Worm (Caenorhabditis elegans) whole organism, mixed stage, embryonic: ENCODE data around the gene F42E8.1.

Source experiments
- M03D4.4 ChIP-seq: sonication (generic microtip); optimal IDR thresholded peaks from 2 replicates; lab custom pipeline; 2017; ENCODE audit warnings: mild to moderate bottlenecking, missing genetic modification characterization, missing compliant biosample characterization
- bed-3 ChIP-seq: fragments of 200-800 bp; sonication (Bioruptor generic); optimal IDR thresholded peaks from 3 replicates; lab custom pipeline; 2018; ENCODE audit warnings: mild to moderate bottlenecking, missing genetic modification characterization, moderate library complexity, missing compliant biosample characterization
- blmp-1 ChIP-seq: fragments of 150-350 bp; optimal IDR thresholded peaks from 2 replicates; lab custom pipeline; 2014; ENCODE audit warnings: missing biosample characterization, missing genetic modification characterization
- ceh-39 ChIP-seq: fragments of 150-350 bp; optimal IDR thresholded peaks from 2 replicates; lab custom pipeline; 2014; ENCODE audit warnings: missing biosample characterization, missing genetic modification characterization
- ceh-83 ChIP-seq: fragments of 200-800 bp; sonication (Bioruptor generic); optimal IDR thresholded peaks from 2 replicates; lab custom pipeline; 2018; ENCODE audit warnings: mild to moderate bottlenecking, missing genetic modification characterization, missing compliant biosample characterization
- ces-1 ChIP-seq: fragments of 150-350 bp; optimal IDR thresholded peaks from 2 replicates; lab custom pipeline; 2014; ENCODE audit warnings: missing biosample characterization, missing genetic modification reagents, missing genetic modification characterization
- cnd-1 ChIP-seq: fragments of 200-800 bp; sonication (Bioruptor generic); optimal IDR thresholded peaks from 2 replicates; lab custom pipeline; 2018; ENCODE audit warnings: mild to moderate bottlenecking, missing genetic modification characterization, missing compliant biosample characterization
- drap-1 ChIP-seq: fragments of 200-800 bp; sonication (Bioruptor generic); optimal IDR thresholded peaks from 3 replicates; lab custom pipeline; 2018; ENCODE audit warnings: mild to moderate bottlenecking, missing genetic modification characterization, missing compliant biosample characterization
- elt-1 ChIP-seq: sonication (generic microtip); optimal IDR thresholded peaks from 2 replicates; lab custom pipeline; 2017; ENCODE audit warnings: missing genetic modification characterization, mild to moderate bottlenecking, missing compliant biosample characterization, antibody characterized with exemption, moderate library complexity, borderline replicate concordance; ENCODE audit not compliant: insufficient read depth
- elt-3 ChIP-seq: fragments of 150-350 bp; optimal IDR thresholded peaks from 2 replicates; lab custom pipeline; 2014; ENCODE audit warnings: missing biosample characterization, missing genetic modification characterization
- flh-1 ChIP-seq: fragments of 200-800 bp; sonication (Bioruptor generic); optimal IDR thresholded peaks from 2 replicates; lab custom pipeline; 2018; ENCODE audit warnings: mild to moderate bottlenecking, missing genetic modification characterization, moderate library complexity, missing compliant biosample characterization
- ham-2 ChIP-seq: fragments of 200-800 bp; sonication (Bioruptor generic); optimal IDR thresholded peaks from 2 replicates; lab custom pipeline; 2018; ENCODE audit warnings: mild to moderate bottlenecking, missing genetic modification characterization, missing compliant biosample characterization
- hlh-1 ChIP-seq: fragments of 150-350 bp; optimal IDR thresholded peaks from 2 replicates; lab custom pipeline; 2014; ENCODE audit warnings: missing biosample characterization, missing genetic modification reagents, missing genetic modification characterization
- lsy-2 ChIP-seq: fragments of 150-350 bp; optimal IDR thresholded peaks from 2 replicates; lab custom pipeline; 2014; ENCODE audit warnings: missing biosample characterization, missing genetic modification characterization
- mab-5 ChIP-seq: fragments of 150-350 bp; optimal IDR thresholded peaks from 2 replicates; lab custom pipeline; 2014; ENCODE audit warnings: missing biosample characterization, missing genetic modification characterization
- mep-1 ChIP-seq: fragments of 150-350 bp; optimal IDR thresholded peaks from 2 replicates; lab custom pipeline; 2017; ENCODE audit warnings: missing biosample characterization, missing genetic modification reagents, missing genetic modification characterization, inconsistent platforms
- mls-2 ChIP-seq: sonication (generic microtip); optimal IDR thresholded peaks from 2 replicates; lab custom pipeline; 2016; ENCODE audit warnings: mild to moderate bottlenecking, missing genetic modification characterization, moderate library complexity, missing compliant biosample characterization
- nhr-2 ChIP-seq: fragments of 150-350 bp; optimal IDR thresholded peaks from 2 replicates; lab custom pipeline; 2014; ENCODE audit warnings: missing biosample characterization, missing genetic modification characterization
- nhr-237 ChIP-seq: fragments of 150-350 bp; optimal IDR thresholded peaks from 2 replicates; lab custom pipeline; 2014; ENCODE audit warnings: missing biosample characterization, missing genetic modification characterization
- nhr-28 ChIP-seq: fragments of 150-350 bp; optimal IDR thresholded peaks from 2 replicates; lab custom pipeline; 2014; ENCODE audit warnings: missing biosample characterization, missing genetic modification characterization
- nhr-76 ChIP-seq: sonication (generic microtip); optimal IDR thresholded peaks from 2 replicates; lab custom pipeline; 2017; ENCODE audit warnings: missing biosample characterization, missing genetic modification characterization
- pha-4 ChIP-seq: fragments of 150-350 bp; optimal IDR thresholded peaks from 2 replicates; lab custom pipeline; 2018; ENCODE audit warnings: missing biosample characterization, missing genetic modification reagents, missing genetic modification characterization
- sem-2 ChIP-seq: fragments of 200-800 bp; sonication (Bioruptor generic); optimal IDR thresholded peaks from 2 replicates; lab custom pipeline; 2018; ENCODE audit warnings: mild to moderate bottlenecking, missing genetic modification characterization, missing compliant biosample characterization
- snpc-4 ChIP-seq: fragments of 150-350 bp; optimal IDR thresholded peaks from 2 replicates; lab custom pipeline; 2014; ENCODE audit warnings: missing biosample characterization, missing genetic modification characterization
- sptf-1 ChIP-seq: sonication (generic microtip); optimal IDR thresholded peaks from 2 replicates; lab custom pipeline; 2017; ENCODE audit warnings: mild to moderate bottlenecking, missing genetic modification characterization, moderate library complexity, missing compliant biosample characterization
- tbx-8 ChIP-seq: fragments of 200-800 bp; sonication (Bioruptor generic); optimal IDR thresholded peaks from 2 replicates; lab custom pipeline; 2018; ENCODE audit warnings: mild to moderate bottlenecking, missing genetic modification characterization, moderate library complexity, missing compliant biosample characterization
- unc-120 ChIP-seq: sonication (generic microtip); optimal IDR thresholded peaks from 2 replicates; lab custom pipeline; 2017; ENCODE audit warnings: missing genetic modification characterization, missing compliant biosample characterization; ENCODE audit not compliant: poor library complexity, severe bottlenecking
- unc-62 ChIP-seq: fragments of 150-350 bp; optimal IDR thresholded peaks from 2 replicates; lab custom pipeline; 2014; ENCODE audit warnings: missing biosample characterization, missing genetic modification reagents, missing genetic modification characterization
- zip-8 ChIP-seq: fragments of 150-350 bp; optimal IDR thresholded peaks from 2 replicates; lab custom pipeline; 2014; ENCODE audit warnings: missing biosample characterization, missing genetic modification characterization
- ztf-11 ChIP-seq: fragments of 150-350 bp; optimal IDR thresholded peaks from 2 replicates; lab custom pipeline; 2014; ENCODE audit warnings: missing biosample characterization, missing genetic modification characterization

The F42E8.1 gene

ce11 chrV:13043195-13043762, 18.7 kb upstream of the F42E8.1 start, which contains the start of gene lap-2:
Gene lap-2 (plus strand): TSS chrV:13043712.
- TF ChIP-seq ztf-11 (no peak), unc-62 (GFP tag; lab: Kevin White, UChicago) (peak; percentile 71)

ce11 chrV:13043832-13044521, 18.0 kb upstream of the F42E8.1 start:
- TF ChIP-seq mep-1 (no peak), snpc-4 (tag; lab: Kevin White, UChicago) (no peak), blmp-1 (tag; lab: Kevin White, UChicago) (no peak), lsy-2 (tag; lab: Kevin White, UChicago) (no peak), ham-2 (GFP tag; lab: Kevin White, UChicago) (no peak), zip-8 (tag; lab: Kevin White, UChicago) (no peak), mab-5 (tag; lab: Kevin White, UChicago) (no peak), M03D4.4 (tag; lab: Kevin White, UChicago) (no peak), nhr-28 (tag; lab: Kevin White, UChicago) (no peak), nhr-2 (tag; lab: Kevin White, UChicago) (no peak), pha-4 (no peak), drap-1 (GFP tag; lab: Kevin White, UChicago) (no peak), ceh-83 (GFP tag; lab: Kevin White, UChicago) (no peak), ceh-39 (tag; lab: Kevin White, UChicago) (no peak), nhr-76 (tag; lab: Kevin White, UChicago) (no peak), elt-3 (no peak), ces-1 (GFP tag; lab: Kevin White, UChicago) (no peak)

- no peak for TF ChIP-seq sem-2 (GFP tag; lab: Kevin White, UChicago)
- no peak for TF ChIP-seq flh-1
- TF ChIP-seq cnd-1 (tag; lab: Kevin White, UChicago) = no peak
- no peak for TF ChIP-seq nhr-237 (tag; lab: Kevin White, UChicago)
- TF ChIP-seq bed-3 (GFP tag; lab: Kevin White, UChicago) = no peak
- no peak for TF ChIP-seq elt-1 (tag; lab: Kevin White, UChicago)
- no peak for TF ChIP-seq ceh-39 (tag; lab: Kevin White, UChicago)
- no peak for TF ChIP-seq hlh-1
- TF ChIP-seq unc-120 (tag; lab: Kevin White, UChicago) = no peak
- TF ChIP-seq M03D4.4 (tag; lab: Kevin White, UChicago) = no peak
- TF ChIP-seq ceh-83 (GFP tag; lab: Kevin White, UChicago) = no peak
- TF ChIP-seq sptf-1 (tag; lab: Kevin White, UChicago) = no peak
- no peak for TF ChIP-seq ham-2 (GFP tag; lab: Kevin White, UChicago)
- no peak for TF ChIP-seq nhr-76 (tag; lab: Kevin White, UChicago)
- no peak for TF ChIP-seq pha-4
Measured at ce11 chrV:13045017-13045416, 16.9 kb upstream of the F42E8.1 start.

- no peak for TF ChIP-seq cnd-1 (tag; lab: Kevin White, UChicago)
- no peak for TF ChIP-seq tbx-8
- TF ChIP-seq nhr-237 (tag; lab: Kevin White, UChicago) = no peak
- no peak for TF ChIP-seq pha-4
- no peak for TF ChIP-seq blmp-1 (tag; lab: Kevin White, UChicago)
- no peak for TF ChIP-seq nhr-76 (tag; lab: Kevin White, UChicago)
- no peak for TF ChIP-seq ces-1 (GFP tag; lab: Kevin White, UChicago)
- no peak for TF ChIP-seq hlh-1
- no peak for TF ChIP-seq lsy-2 (tag; lab: Kevin White, UChicago)
- no peak for TF ChIP-seq mls-2 (tag; lab: Kevin White, UChicago)
- TF ChIP-seq flh-1 = no peak
- TF ChIP-seq sem-2 (GFP tag; lab: Kevin White, UChicago) = no peak
- no peak for TF ChIP-seq zip-8 (tag; lab: Kevin White, UChicago)
- no peak for TF ChIP-seq mep-1
- TF ChIP-seq sptf-1 (tag; lab: Kevin White, UChicago) = no peak
Measured at ce11 chrV:13046125-13047123, 15.5 kb upstream of the F42E8.1 start.
